Fruit fly (Drosophila melanogaster) whole organism, embryonic: ENCODE data around the gene CG3626.
A peak's percentile ranks its signal among the peaks of the same experiment; 100 is the strongest.

Experiments used
- ATbp ChIP-seq: fragments of 200-800 bp; sonication (Bioruptor generic); optimal IDR thresholded peaks from 2 replicates; lab custom pipeline; 2017; ENCODE audit warnings: missing biosample characterization, mild to moderate bottlenecking, missing genetic modification characterization, missing genetic modification reagents
- Adf1 ChIP-seq: fragments of 200-800 bp; sonication (Bioruptor generic); IDR thresholded peaks from 2 replicates; pipeline ENCODE4 v1.3.6; 2022; ENCODE audit warnings: missing biosample characterization, missing genetic modification characterization
- B-H1 ChIP-seq: fragments of 200-800 bp; sonication (Bioruptor generic); IDR thresholded peaks from 3 replicates; pipeline ENCODE4 v1.3.6; 2022; ENCODE audit warnings: missing biosample characterization, missing genetic modification characterization
- CG1647 ChIP-seq: fragments of 200-800 bp; sonication (Bioruptor generic); optimal IDR thresholded peaks from 3 replicates; lab custom pipeline; 2016; ENCODE audit warnings: missing biosample characterization, missing genetic modification characterization
- CG17186 ChIP-seq: fragments of 200-800 bp; sonication (Bioruptor generic); optimal IDR thresholded peaks from 3 replicates; lab custom pipeline; 2017; ENCODE audit warnings: missing biosample characterization, missing genetic modification reagents, missing genetic modification characterization
- CG17359 ChIP-seq: fragments of 200-800 bp; sonication (Bioruptor generic); optimal IDR thresholded peaks from 3 replicates; lab custom pipeline; 2018; ENCODE audit warnings: missing biosample characterization, mild to moderate bottlenecking, missing genetic modification characterization, moderate library complexity
- CG17361 ChIP-seq: fragments of 200-800 bp; sonication (Bioruptor generic); IDR thresholded peaks from 3 replicates; pipeline ENCODE4 v1.3.6; 2022; ENCODE audit warnings: missing biosample characterization, missing genetic modification characterization
- CG2678 ChIP-seq: fragments of 200-800 bp; sonication (Bioruptor generic); optimal IDR thresholded peaks from 3 replicates; lab custom pipeline; 2019; ENCODE audit warnings: missing biosample characterization, mild to moderate bottlenecking, missing genetic modification characterization, moderate library complexity
- CG32767 ChIP-seq: fragments of 200-800 bp; sonication (Bioruptor generic); IDR thresholded peaks from 2 replicates; pipeline ENCODE4 v1.3.6; 2022; ENCODE audit warnings: missing biosample characterization, missing genetic modification characterization
- CG33557 ChIP-seq: fragments of 200-800 bp; sonication (Bioruptor generic); optimal IDR thresholded peaks from 2 replicates; lab custom pipeline; 2019; ENCODE audit warnings: missing biosample characterization, mild to moderate bottlenecking, missing genetic modification characterization, moderate library complexity
- CG3407 ChIP-seq: fragments of 200-800 bp; sonication (Bioruptor generic); optimal IDR thresholded peaks from 2 replicates; lab custom pipeline; 2018; ENCODE audit warnings: missing biosample characterization, mild to moderate bottlenecking, missing genetic modification characterization
- CG7839 ChIP-seq: fragments of 200-800 bp; sonication (Bioruptor generic); optimal IDR thresholded peaks from 3 replicates; lab custom pipeline; 2018; ENCODE audit warnings: missing biosample characterization, mild to moderate bottlenecking, missing genetic modification characterization, moderate library complexity
- Dbx ChIP-seq: fragments of 200-800 bp; sonication (Bioruptor generic); IDR thresholded peaks from 3 replicates; pipeline ENCODE4 v1.3.6; 2022; ENCODE audit warnings: missing biosample characterization, missing genetic modification characterization
- Doc3 ChIP-seq: fragments of 200-800 bp; sonication (Bioruptor generic); IDR thresholded peaks from 3 replicates; pipeline ENCODE4 v1.3.6; 2022; ENCODE audit warnings: missing biosample characterization, missing genetic modification characterization; ENCODE audit not compliant: partially characterized antibody
- Drgx ChIP-seq: fragments of 200-800 bp; sonication (Bioruptor generic); IDR thresholded peaks from 2 replicates; pipeline ENCODE4 v1.3.6; 2022; ENCODE audit warnings: missing biosample characterization, missing genetic modification characterization
- E2f2 ChIP-seq: fragments of 200-800 bp; sonication (Bioruptor generic); IDR thresholded peaks from 2 replicates; pipeline ENCODE4 v1.3.6; 2022; ENCODE audit warnings: missing biosample characterization, missing genetic modification characterization
- Eip74EF ChIP-seq, 2 experiments: fragments of 200-800 bp in 1 of 2; fragments of >200 bp in 1 of 2; sonication (Bioruptor generic) in 1 of 2; optimal IDR thresholded peaks; 2 replicates each; lab custom pipeline; 2017 to 2019; ENCODE audit warnings: missing biosample characterization in 2 of 2, missing genetic modification characterization in 2 of 2, mild to moderate bottlenecking in 1 of 2, moderate library complexity in 1 of 2
- Fer1 ChIP-seq: fragments of 200-800 bp; sonication (Bioruptor generic); optimal IDR thresholded peaks from 2 replicates; lab custom pipeline; 2017; ENCODE audit warnings: missing biosample characterization, mild to moderate bottlenecking, missing genetic modification characterization
- HLH3B ChIP-seq: fragments of 200-800 bp; sonication (Bioruptor generic); IDR thresholded peaks from 2 replicates; pipeline ENCODE4 v1.3.6; 2022; ENCODE audit warnings: missing biosample characterization, missing genetic modification characterization
- HLHmδ ChIP-seq: fragments of 200-800 bp; sonication (Bioruptor generic); optimal IDR thresholded peaks from 2 replicates; lab custom pipeline; 2018; ENCODE audit warnings: missing biosample characterization, mild to moderate bottlenecking, missing genetic modification characterization, moderate library complexity
- Hmx ChIP-seq: fragments of 200-800 bp; sonication (Bioruptor generic); optimal IDR thresholded peaks from 2 replicates; lab custom pipeline; 2016; ENCODE audit warnings: missing biosample characterization, missing genetic modification characterization
- MTF-1 ChIP-seq: fragments of 200-800 bp; sonication (Bioruptor generic); optimal IDR thresholded peaks from 2 replicates; lab custom pipeline; 2018; ENCODE audit warnings: missing biosample characterization, mild to moderate bottlenecking, missing genetic modification characterization, borderline replicate concordance
- Mad ChIP-seq: fragments of 200-800 bp; sonication (Bioruptor generic); optimal IDR thresholded peaks from 2 replicates; lab custom pipeline; 2016; ENCODE audit warnings: missing biosample characterization, missing genetic modification characterization
- NC2α ChIP-seq: fragments of 200-800 bp; sonication (Bioruptor generic); optimal IDR thresholded peaks from 2 replicates; lab custom pipeline; 2016; ENCODE audit warnings: missing biosample characterization, missing genetic modification characterization
- PHDP ChIP-seq: fragments of 200-800 bp; sonication (Bioruptor generic); optimal IDR thresholded peaks from 3 replicates; lab custom pipeline; 2018; ENCODE audit warnings: missing biosample characterization, mild to moderate bottlenecking, missing genetic modification characterization, moderate library complexity
- Six4 ChIP-seq: fragments of 200-800 bp; sonication (Bioruptor generic); optimal IDR thresholded peaks from 2 replicates; lab custom pipeline; 2016; ENCODE audit warnings: missing biosample characterization, missing genetic modification characterization
- Usf ChIP-seq: fragments of 200-800 bp; sonication (Bioruptor generic); optimal IDR thresholded peaks from 2 replicates; lab custom pipeline; 2017; ENCODE audit warnings: missing genotype, missing biosample characterization, missing genetic modification characterization
- Xbp1 ChIP-seq: fragments of 200-800 bp; sonication (Bioruptor generic); optimal IDR thresholded peaks from 3 replicates; lab custom pipeline; 2016; ENCODE audit warnings: missing biosample characterization, mild to moderate bottlenecking, missing genetic modification characterization
- al ChIP-seq: fragments of 200-800 bp; sonication (Bioruptor generic); IDR thresholded peaks from 2 replicates; pipeline ENCODE4 v1.3.6; 2022; ENCODE audit warnings: missing biosample characterization, missing genetic modification characterization
- amos ChIP-seq: fragments of 200-800 bp; sonication (Bioruptor generic); IDR thresholded peaks from 2 replicates; pipeline ENCODE4 v1.3.6; 2022; ENCODE audit warnings: missing biosample characterization, missing genetic modification characterization; ENCODE audit not compliant: partially characterized antibody
- dan ChIP-seq: fragments of 200-800 bp; sonication (Bioruptor generic); IDR thresholded peaks from 2 replicates; pipeline ENCODE4 v1.3.6; 2022; ENCODE audit warnings: missing biosample characterization, missing genetic modification characterization
- emc ChIP-seq: fragments of 200-800 bp; sonication (Bioruptor generic); optimal IDR thresholded peaks from 2 replicates; lab custom pipeline; 2016; ENCODE audit warnings: missing biosample characterization, missing genetic modification characterization
- en ChIP-seq: fragments of 200-800 bp; sonication (Bioruptor generic); optimal IDR thresholded peaks from 2 replicates; lab custom pipeline; 2016; ENCODE audit warnings: missing biosample characterization, missing genetic modification characterization
- eve ChIP-seq, 2 experiments: fragments of >200 bp; optimal IDR thresholded peaks; 2 replicates each; lab custom pipeline; 2017; ENCODE audit warnings: missing biosample characterization in 2 of 2, missing genetic modification characterization in 2 of 2
- fd102C ChIP-seq: fragments of 200-800 bp; sonication (Bioruptor generic); optimal IDR thresholded peaks from 2 replicates; lab custom pipeline; 2018; ENCODE audit warnings: missing biosample characterization, mild to moderate bottlenecking, missing genetic modification characterization, moderate library complexity
- fd96Cb ChIP-seq: fragments of 200-800 bp; sonication (Bioruptor generic); optimal IDR thresholded peaks from 2 replicates; lab custom pipeline; 2018; ENCODE audit warnings: missing biosample characterization, mild to moderate bottlenecking, missing genetic modification characterization, moderate library complexity
- gt ChIP-seq: fragments of 200-800 bp; sonication (Bioruptor generic); IDR thresholded peaks from 2 replicates; pipeline ENCODE4 v1.3.6; 2022; ENCODE audit warnings: missing biosample characterization, missing genetic modification characterization
- hkb ChIP-seq, 2 experiments: fragments of 200-800 bp in 1 of 2; fragments of >200 bp in 1 of 2; sonication (Bioruptor generic) in 1 of 2; IDR thresholded peaks in 1 of 2; optimal IDR thresholded peaks in 1 of 2; 2 replicates each; pipeline versions ENCODE4 v1.3.6 to Lab custom; 2017 to 2022; ENCODE audit warnings: missing biosample characterization in 1 of 2, missing genetic modification characterization in 1 of 2
- inv ChIP-seq: fragments of 200-800 bp; sonication (Bioruptor generic); IDR thresholded peaks from 2 replicates; pipeline ENCODE4 v1.3.6; 2022; ENCODE audit warnings: missing biosample characterization, missing genetic modification characterization; ENCODE audit not compliant: partially characterized antibody
- jing ChIP-seq: fragments of 200-800 bp; sonication (Bioruptor generic); optimal IDR thresholded peaks from 2 replicates; lab custom pipeline; 2018; ENCODE audit warnings: missing biosample characterization, mild to moderate bottlenecking, missing genetic modification characterization
- onecut ChIP-seq: fragments of 200-800 bp; sonication (Bioruptor generic); IDR thresholded peaks from 2 replicates; pipeline ENCODE4 v1.3.6; 2022; ENCODE audit warnings: missing biosample characterization, missing genetic modification characterization
- pita ChIP-seq: fragments of 200-800 bp; sonication (Bioruptor generic); optimal IDR thresholded peaks from 2 replicates; lab custom pipeline; 2017; ENCODE audit warnings: missing biosample characterization, mild to moderate bottlenecking, missing genetic modification characterization
- prd ChIP-seq, 3 experiments: fragments of >200 bp in 2 of 3; fragments of 200-800 bp in 1 of 3; sonication (Bioruptor generic) in 1 of 3; optimal IDR thresholded peaks in 2 of 3; IDR thresholded peaks in 1 of 3; 2 replicates in 2 of 3; 3 replicates in 1 of 3; pipeline versions ENCODE4 v1.3.6 to Lab custom; 2017 to 2022; ENCODE audit warnings: missing biosample characterization in 1 of 3, missing genetic modification characterization in 1 of 3
- rib ChIP-seq: fragments of 200-800 bp; sonication (Bioruptor generic); IDR thresholded peaks from 2 replicates; pipeline ENCODE4 v1.3.6; 2022; ENCODE audit warnings: missing biosample characterization, missing genetic modification characterization
- tin ChIP-seq: fragments of 200-800 bp; sonication (Bioruptor generic); optimal IDR thresholded peaks from 3 replicates; lab custom pipeline; 2016; ENCODE audit warnings: missing biosample characterization, missing genetic modification characterization
- tll ChIP-seq, 2 experiments: fragments of 200-800 bp in 1 of 2; fragments of >200 bp in 1 of 2; sonication (Bioruptor generic) in 1 of 2; optimal IDR thresholded peaks; 2 replicates each; lab custom pipeline; 2017 to 2019; ENCODE audit warnings: missing biosample characterization in 2 of 2, missing genetic modification characterization in 2 of 2, mild to moderate bottlenecking in 1 of 2, moderate library complexity in 1 of 2
- toy ChIP-seq: fragments of 200-800 bp; sonication (Bioruptor generic); IDR thresholded peaks from 2 replicates; pipeline ENCODE4 v1.3.6; 2022; ENCODE audit warnings: missing biosample characterization, missing genetic modification characterization
- zf30C ChIP-seq: fragments of 200-800 bp; sonication (Bioruptor generic); optimal IDR thresholded peaks from 3 replicates; lab custom pipeline; 2018; ENCODE audit warnings: missing biosample characterization, mild to moderate bottlenecking, missing genetic modification characterization
- zfh2 ChIP-seq: fragments of 200-800 bp; sonication (Bioruptor generic); optimal IDR thresholded peaks from 2 replicates; lab custom pipeline; 2016; ENCODE audit warnings: missing biosample characterization, missing genetic modification characterization

CG3626 gene

DNA sequence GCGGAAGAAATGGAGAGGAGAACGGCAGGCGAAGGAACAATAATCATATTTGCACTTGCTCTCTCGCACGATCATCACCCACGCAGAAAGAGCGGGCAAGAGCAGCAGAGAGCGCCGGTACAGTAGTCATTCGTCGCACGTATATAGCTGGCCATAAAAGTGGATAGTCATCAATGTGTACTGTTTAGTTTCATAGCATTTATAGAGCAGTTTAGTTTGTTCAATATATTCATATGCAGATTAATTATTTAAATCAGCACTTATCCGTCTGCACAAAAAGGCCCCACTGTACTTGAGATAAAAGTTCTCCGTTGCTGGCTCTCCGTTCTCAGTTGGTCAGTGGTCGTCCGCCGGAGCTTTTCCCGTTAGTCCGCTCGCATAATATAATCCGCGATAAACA is 41.4 kb upstream of the CG3626 start (continued):
- TF ChIP-seq NC2α, result peak; percentile 91
- peak; percentile 97 for TF ChIP-seq fd96Cb (tag; lab: Kevin White, UChicago)
- TF ChIP-seq inv (GFP tag; lab: Robert Waterston, UW), result no peak
- TF ChIP-seq MTF-1 (GFP tag; lab: Kevin White, UChicago), result peak; percentile 94
- TF ChIP-seq toy, result peak; percentile 98
- peak in 1 of 2 experiments; percentile 93 for TF ChIP-seq Eip74EF (GFP tag; optimal IDR thresholded peaks at IDR 0.05; lab: Kevin White, UChicago)
- peak; percentile 42 for TF ChIP-seq zf30C
- TF ChIP-seq CG17186 (GFP tag; lab: Kevin White, UChicago), result peak; percentile 89
- peak; percentile 98 for TF ChIP-seq CG17359 (tag; lab: Kevin White, UChicago)
- peak; percentile 99 for TF ChIP-seq zfh2 (GFP tag; lab: Kevin White, UChicago)
- TF ChIP-seq rib (GFP tag; lab: Robert Waterston, UW), result peak; percentile 99
- TF ChIP-seq Mad (GFP tag; lab: Kevin White, UChicago), result peak; percentile 97
- TF ChIP-seq pita, result no peak
- TF ChIP-seq B-H1 (GFP tag; lab: Robert Waterston, UW), result peak; percentile 98
- peak in 1 of 2 experiments; percentile 96 for TF ChIP-seq eve (GFP tag; optimal IDR thresholded peaks at IDR 0.05; lab: Kevin White, UChicago)
- peak; percentile 99 for TF ChIP-seq Drgx (GFP tag; lab: Robert Waterston, UW)
- TF ChIP-seq HLH3B, result peak; percentile 99
- TF ChIP-seq amos (GFP tag; lab: Robert Waterston, UW), result no peak
- no peak for TF ChIP-seq prd (optimal IDR thresholded peaks at IDR 0.05; lab: Kevin White, UChicago)
- TF ChIP-seq prd (GFP tag; IDR thresholded peaks at IDR 0.05; lab: Robert Waterston, UW), result peak; percentile 99
- no peak for TF ChIP-seq HLHmδ
- peak; percentile 95 for TF ChIP-seq Hmx (GFP tag; lab: Kevin White, UChicago)
- TF ChIP-seq al (GFP tag; lab: Robert Waterston, UW), result peak; percentile 99
- TF ChIP-seq E2f2 (GFP tag; lab: Robert Waterston, UW), result peak; percentile 88
- peak; percentile 97 for TF ChIP-seq CG1647
- TF ChIP-seq CG32767, result peak; percentile 97
- no peak for TF ChIP-seq Doc3 (GFP tag; lab: Robert Waterston, UW)
- TF ChIP-seq Xbp1 (GFP tag; lab: Kevin White, UChicago), result peak; percentile 98
- peak; percentile 100 for TF ChIP-seq Dbx (GFP tag; lab: Robert Waterston, UW)
- peak; percentile 90 for TF ChIP-seq CG17361 (GFP tag; lab: Robert Waterston, UW)
- peak; percentile 14 for TF ChIP-seq fd102C (GFP tag; lab: Kevin White, UChicago)
- peak; percentile 98 for TF ChIP-seq tin (GFP tag; lab: Kevin White, UChicago)
- peak; percentile 97 for TF ChIP-seq Six4 (GFP tag; lab: Kevin White, UChicago)
- TF ChIP-seq Adf1 (GFP tag; lab: Robert Waterston, UW), result peak; percentile 92
- peak; percentile 97 for TF ChIP-seq emc (GFP tag; lab: Kevin White, UChicago)
- TF ChIP-seq CG3407 (GFP tag; lab: Kevin White, UChicago), result peak; percentile 91
- TF ChIP-seq onecut (GFP tag; lab: Robert Waterston, UW), result peak; percentile 95
- peak; percentile 95 for TF ChIP-seq en
- peak; percentile 69 for TF ChIP-seq CG33557 (GFP tag; lab: Kevin White, UChicago)
- peak; percentile 96 for TF ChIP-seq jing
- TF ChIP-seq Usf (GFP tag; lab: Kevin White, UChicago), result peak; percentile 95
- TF ChIP-seq dan (GFP tag; lab: Robert Waterston, UW), result peak; percentile 88
- peak; percentile 99 for TF ChIP-seq CG2678
- no peak for TF ChIP-seq hkb (optimal IDR thresholded peaks at IDR 0.05; lab: Kevin White, UChicago)
- peak; percentile 99 for TF ChIP-seq hkb (GFP tag; IDR thresholded peaks at IDR 0.05; lab: Robert Waterston, UW)
- TF ChIP-seq gt (GFP tag; lab: Robert Waterston, UW), result peak; percentile 96
- TF ChIP-seq CG7839 (tag; lab: Kevin White, UChicago), result peak; percentile 99
- peak; percentile 99 for TF ChIP-seq Fer1 (GFP tag; lab: Kevin White, UChicago)
- TF ChIP-seq PHDP, result peak; percentile 99
- no peak for TF ChIP-seq tll (GFP tag; optimal IDR thresholded peaks at IDR 0.05; lab: Kevin White, UChicago)
- peak; percentile 97 for TF ChIP-seq ATbp
